Fruit fly (Drosophila melanogaster) whole organism, embryonic: ENCODE measurements around the gene inaE.

Experiments
- Awh ChIP-seq: fragments of 200-800 bp; sonication (Bioruptor generic); IDR thresholded peaks from 2 replicates; pipeline ENCODE4, ENCODE4 v1.3.6; 2022; ENCODE audit warnings: missing biosample characterization, missing genetic modification characterization
- B-H1 ChIP-seq: fragments of 200-800 bp; sonication (Bioruptor generic); IDR thresholded peaks from 3 replicates; pipeline ENCODE4 v1.3.6; 2022; ENCODE audit warnings: missing biosample characterization, missing genetic modification characterization
- CG1024 ChIP-seq: fragments of 200-800 bp; sonication (Bioruptor generic); IDR thresholded peaks from 2 replicates; pipeline ENCODE4 v1.3.6; 2022; ENCODE audit warnings: missing biosample characterization, missing genetic modification characterization
- CG11247 ChIP-seq: fragments of 200-800 bp; sonication (Bioruptor generic); IDR thresholded peaks from 2 replicates; pipeline ENCODE4 v1.3.6; 2022; ENCODE audit warnings: missing biosample characterization, missing genetic modification characterization
- CG11456 ChIP-seq: fragments of 200-800 bp; sonication (Bioruptor generic); IDR thresholded peaks from 3 replicates; pipeline ENCODE4 v1.3.6; 2022; ENCODE audit warnings: missing biosample characterization, missing genetic modification characterization
- CG12219 ChIP-seq: fragments of 200-800 bp; sonication (Bioruptor generic); optimal IDR thresholded peaks from 3 replicates; lab custom pipeline; 2018; ENCODE audit warnings: missing biosample characterization, mild to moderate bottlenecking, missing genetic modification characterization
- CG13624 ChIP-seq: fragments of 200-800 bp; sonication (Bioruptor generic); optimal IDR thresholded peaks from 2 replicates; lab custom pipeline; 2016; ENCODE audit warnings: missing biosample characterization, missing genetic modification characterization
- CG15269 ChIP-seq: fragments of 200-800 bp; sonication (Bioruptor generic); optimal IDR thresholded peaks from 2 replicates; lab custom pipeline; 2018; ENCODE audit warnings: missing biosample characterization, mild to moderate bottlenecking, missing genetic modification characterization, moderate library complexity
- CG15601 ChIP-seq: fragments of 200-800 bp; sonication (Bioruptor generic); optimal IDR thresholded peaks from 3 replicates; lab custom pipeline; 2019; ENCODE audit warnings: missing biosample characterization, mild to moderate bottlenecking, missing genetic modification characterization, moderate library complexity
- CG2120 ChIP-seq: fragments of 200-800 bp; sonication (Bioruptor generic); optimal IDR thresholded peaks from 3 replicates; lab custom pipeline; 2016; ENCODE audit warnings: missing biosample characterization, missing genetic modification characterization
- CG32767 ChIP-seq: fragments of 200-800 bp; sonication (Bioruptor generic); IDR thresholded peaks from 2 replicates; pipeline ENCODE4 v1.3.6; 2022; ENCODE audit warnings: missing biosample characterization, missing genetic modification characterization
- CG4282 ChIP-seq: fragments of 200-800 bp; sonication (Bioruptor generic); optimal IDR thresholded peaks from 2 replicates; lab custom pipeline; 2016; ENCODE audit warnings: missing biosample characterization, missing genetic modification characterization
- CG4617 ChIP-seq: fragments of 200-800 bp; sonication (Bioruptor generic); optimal IDR thresholded peaks from 3 replicates; lab custom pipeline; 2016; ENCODE audit warnings: missing biosample characterization, missing genetic modification characterization, borderline replicate concordance
- CG5953 ChIP-seq: fragments of 200-800 bp; sonication (Bioruptor generic); IDR thresholded peaks from 2 replicates; pipeline ENCODE4 v1.3.6; 2022; ENCODE audit warnings: missing biosample characterization, missing genetic modification characterization
- CG6854 ChIP-seq: fragments of 200-800 bp; sonication (Bioruptor generic); optimal IDR thresholded peaks from 3 replicates; lab custom pipeline; 2017; ENCODE audit warnings: missing biosample characterization, mild to moderate bottlenecking, missing genetic modification characterization
- CG7357 ChIP-seq: fragments of 200-800 bp; sonication (Bioruptor generic); IDR thresholded peaks from 3 replicates; pipeline ENCODE4 v1.3.6; 2022; ENCODE audit warnings: missing biosample characterization, missing genetic modification characterization
- CG7556 ChIP-seq: fragments of 200-800 bp; sonication (Bioruptor generic); optimal IDR thresholded peaks from 2 replicates; lab custom pipeline; 2017; ENCODE audit warnings: missing biosample characterization, mild to moderate bottlenecking, missing genetic modification characterization
- CG9932 ChIP-seq: fragments of 200-800 bp; sonication (Bioruptor generic); IDR thresholded peaks from 2 replicates; pipeline ENCODE4 v1.3.6; 2022; ENCODE audit warnings: missing biosample characterization, missing genetic modification characterization
- CkIIα-i1 ChIP-seq: fragments of 200-800 bp; sonication (Bioruptor generic); IDR thresholded peaks from 2 replicates; pipeline ENCODE4 v1.3.6; 2022; ENCODE audit warnings: missing biosample characterization, missing genetic modification characterization
- CoRest ChIP-seq: fragments of 200-800 bp; sonication (Bioruptor generic); optimal IDR thresholded peaks from 3 replicates; lab custom pipeline; 2018; ENCODE audit warnings: missing biosample characterization, mild to moderate bottlenecking, missing genetic modification characterization, moderate library complexity
- Dref ChIP-seq: fragments of 200-800 bp; sonication (Bioruptor generic); IDR thresholded peaks from 2 replicates; pipeline ENCODE4 v1.3.6; 2022; ENCODE audit warnings: missing biosample characterization, missing genetic modification characterization
- H15 ChIP-seq: fragments of 200-800 bp; sonication (Bioruptor generic); IDR thresholded peaks from 3 replicates; pipeline ENCODE4 v1.3.6; 2022; ENCODE audit warnings: missing biosample characterization, missing genetic modification characterization
- Hr3 ChIP-seq: fragments of 200-800 bp; sonication (Bioruptor generic); optimal IDR thresholded peaks from 3 replicates; lab custom pipeline; 2016; ENCODE audit warnings: missing biosample characterization, missing genetic modification characterization
- Jarid2 ChIP-seq: fragments of 200-800 bp; sonication (Bioruptor generic); optimal IDR thresholded peaks from 3 replicates; lab custom pipeline; 2017; ENCODE audit warnings: mild to moderate bottlenecking, missing biosample characterization, missing genetic modification reagents, missing genetic modification characterization
- Mrtf ChIP-seq: fragments of 200-800 bp; sonication (Bioruptor generic); IDR thresholded peaks from 3 replicates; pipeline ENCODE4 v1.3.6; 2022; ENCODE audit warnings: missing biosample characterization, missing genetic modification characterization
- NFAT ChIP-seq: fragments of 200-800 bp; sonication (Bioruptor generic); IDR thresholded peaks from 2 replicates; pipeline ENCODE4 v1.3.6; 2022; ENCODE audit warnings: missing biosample characterization, missing genetic modification characterization
- Opbp ChIP-seq: fragments of 200-800 bp; sonication (Bioruptor generic); IDR thresholded peaks from 3 replicates; pipeline ENCODE4 v1.3.6; 2022; ENCODE audit warnings: missing biosample characterization, missing genetic modification characterization; ENCODE audit not compliant: partially characterized antibody
- Ravus ChIP-seq: fragments of 200-800 bp; sonication (Bioruptor generic); IDR thresholded peaks from 2 replicates; pipeline ENCODE4 v1.3.6; 2022; ENCODE audit warnings: missing biosample characterization, missing genetic modification characterization
- Scr ChIP-seq: fragments of 200-800 bp; sonication (Bioruptor generic); IDR thresholded peaks from 2 replicates; pipeline ENCODE4 v1.3.6; 2022; ENCODE audit warnings: missing biosample characterization, missing genetic modification characterization; ENCODE audit not compliant: partially characterized antibody
- Six4 ChIP-seq: fragments of 200-800 bp; sonication (Bioruptor generic); optimal IDR thresholded peaks from 2 replicates; lab custom pipeline; 2016; ENCODE audit warnings: missing biosample characterization, missing genetic modification characterization
- Vsx1 ChIP-seq: fragments of 200-800 bp; sonication (Bioruptor generic); optimal IDR thresholded peaks from 2 replicates; lab custom pipeline; 2017; ENCODE audit warnings: missing biosample characterization, mild to moderate bottlenecking, missing genetic modification characterization, missing genetic modification reagents
- amos ChIP-seq: fragments of 200-800 bp; sonication (Bioruptor generic); IDR thresholded peaks from 2 replicates; pipeline ENCODE4 v1.3.6; 2022; ENCODE audit warnings: missing biosample characterization, missing genetic modification characterization; ENCODE audit not compliant: partially characterized antibody
- ato ChIP-seq: fragments of 200-800 bp; sonication (Bioruptor generic); IDR thresholded peaks from 2 replicates; pipeline ENCODE4 v1.3.6; 2022; ENCODE audit warnings: missing biosample characterization, missing genetic modification characterization; ENCODE audit not compliant: partially characterized antibody
- bbx ChIP-seq: fragments of 200-800 bp; sonication (Bioruptor generic); IDR thresholded peaks from 2 replicates; pipeline ENCODE4 v1.3.6; 2022; ENCODE audit warnings: missing biosample characterization, missing genetic modification characterization; ENCODE audit not compliant: partially characterized antibody
- bigmax ChIP-seq: fragments of 200-800 bp; sonication (Bioruptor generic); optimal IDR thresholded peaks from 2 replicates; lab custom pipeline; 2018; ENCODE audit warnings: missing biosample characterization, mild to moderate bottlenecking, missing genetic modification characterization
- br ChIP-seq: fragments of >200 bp; optimal IDR thresholded peaks from 2 replicates; lab custom pipeline; 2017
- chinmo ChIP-seq: fragments of 200-800 bp; sonication (Bioruptor generic); IDR thresholded peaks from 4 replicates; pipeline ENCODE4 v1.3.6; 2022; ENCODE audit warnings: missing biosample characterization, missing genetic modification characterization; ENCODE audit not compliant: partially characterized antibody
- ci ChIP-seq: fragments of 200-800 bp; sonication (Bioruptor generic); IDR thresholded peaks from 3 replicates; pipeline ENCODE4 v1.3.6; 2022; ENCODE audit warnings: missing biosample characterization, missing genetic modification characterization
- dati ChIP-seq: fragments of 200-800 bp; sonication (Bioruptor generic); IDR thresholded peaks from 2 replicates; pipeline ENCODE4 v1.3.6; 2022; ENCODE audit warnings: missing biosample characterization, missing genetic modification characterization
- dmrt99B ChIP-seq: fragments of 200-800 bp; sonication (Bioruptor generic); optimal IDR thresholded peaks from 2 replicates; lab custom pipeline; 2018; ENCODE audit warnings: missing biosample characterization, mild to moderate bottlenecking, missing genetic modification characterization, moderate library complexity
- esg ChIP-seq: fragments of 200-800 bp; sonication (Bioruptor generic); conservative IDR thresholded peaks from 2 replicates; pipeline ENCODE4 v1.3.6; 2022; ENCODE audit warnings: missing biosample characterization, missing genetic modification characterization
- gce ChIP-seq: fragments of 200-800 bp; sonication (Bioruptor generic); IDR thresholded peaks from 3 replicates; pipeline ENCODE4 v1.3.6; 2022; ENCODE audit warnings: missing biosample characterization, missing genetic modification characterization
- mirr ChIP-seq: fragments of 200-800 bp; sonication (Bioruptor generic); optimal IDR thresholded peaks from 3 replicates; lab custom pipeline; 2018; ENCODE audit warnings: missing biosample characterization, mild to moderate bottlenecking, missing genetic modification characterization
- pb ChIP-seq: fragments of 200-800 bp; sonication (Bioruptor generic); optimal IDR thresholded peaks from 3 replicates; lab custom pipeline; 2016; ENCODE audit warnings: missing biosample characterization, missing genetic modification characterization
- schlank ChIP-seq: fragments of 200-800 bp; sonication (Bioruptor generic); optimal IDR thresholded peaks from 2 replicates; lab custom pipeline; 2018; ENCODE audit warnings: missing biosample characterization, mild to moderate bottlenecking, missing genetic modification characterization
- scrt ChIP-seq: fragments of 200-800 bp; sonication (Bioruptor generic); optimal IDR thresholded peaks from 2 replicates; lab custom pipeline; 2018; ENCODE audit warnings: missing biosample characterization, mild to moderate bottlenecking, missing genetic modification characterization, moderate library complexity
- slou ChIP-seq: fragments of 200-800 bp; sonication (Bioruptor generic); optimal IDR thresholded peaks from 3 replicates; lab custom pipeline; 2016; ENCODE audit warnings: missing biosample characterization, missing genetic modification characterization
- sqz ChIP-seq: fragments of 200-800 bp; sonication (Bioruptor generic); optimal IDR thresholded peaks from 3 replicates; lab custom pipeline; 2018; ENCODE audit warnings: missing biosample characterization, mild to moderate bottlenecking, missing genetic modification characterization
- stwl ChIP-seq: fragments of 200-800 bp; sonication (Bioruptor generic); optimal IDR thresholded peaks from 3 replicates; lab custom pipeline; 2018; ENCODE audit warnings: missing biosample characterization, mild to moderate bottlenecking, missing genetic modification characterization, moderate library complexity
- twi ChIP-seq: fragments of 200-800 bp; optimal IDR thresholded peaks from 2 replicates; lab custom pipeline; 2019; ENCODE audit warnings: missing biosample characterization, mild to moderate bottlenecking, missing genetic modification characterization, moderate library complexity
- wdn ChIP-seq: fragments of 200-800 bp; sonication (Bioruptor generic); IDR thresholded peaks from 2 replicates; pipeline ENCODE4 v1.3.6; 2022; ENCODE audit warnings: missing biosample characterization, missing genetic modification characterization
- zfh1 ChIP-seq: fragments of 200-800 bp; sonication (Bioruptor generic); IDR thresholded peaks from 3 replicates; pipeline ENCODE4 v1.3.6; 2022; ENCODE audit warnings: missing biosample characterization, missing genetic modification characterization

inaE gene

dm6 chrX:13752543-13753046 lies 30.9 kb upstream of the inaE start (continued):
- TF ChIP-seq Mrtf (GFP tag; lab: Robert Waterston, UW) (no peak), Six4 (GFP tag; lab: Kevin White, UChicago) (no peak), CG15601 (tag; lab: Kevin White, UChicago) (no peak), esg (GFP tag; lab: Robert Waterston, UW) (no peak), CG2120 (peak; percentile 47), chinmo (GFP tag; lab: Robert Waterston, UW) (no peak), ato (GFP tag; lab: Robert Waterston, UW) (no peak), ci (GFP tag; lab: Robert Waterston, UW) (no peak), br (lab: Kevin White, UChicago) (no peak), twi (tag; lab: Kevin White, UChicago) (no peak), dmrt99B (tag; lab: Kevin White, UChicago) (no peak), wdn (GFP tag; lab: Robert Waterston, UW) (no peak), sqz (GFP tag; lab: Kevin White, UChicago) (no peak), CG11247 (GFP tag; lab: Robert Waterston, UW) (no peak), CG4282 (GFP tag; lab: Kevin White, UChicago) (no peak), slou (GFP tag; lab: Kevin White, UChicago) (no peak), bbx (GFP tag; lab: Robert Waterston, UW) (no peak), CG6854 (no peak), B-H1 (no peak), pb (no peak), bigmax (no peak), Awh (GFP tag; lab: Robert Waterston, UW) (no peak), CoRest (no peak), Vsx1 (GFP tag; lab: Kevin White, UChicago) (no peak), mirr (GFP tag; lab: Kevin White, UChicago) (no peak), dati (GFP tag; lab: Robert Waterston, UW) (no peak), CG32767 (GFP tag; lab: Robert Waterston, UW) (no peak), NFAT (GFP tag; lab: Robert Waterston, UW) (no peak), schlank (no peak), zfh1 (GFP tag; lab: Robert Waterston, UW) (0 out of 3 replicates have a peak, but pooled peaks have one; percentile 9), Scr (GFP tag; lab: Robert Waterston, UW) (no peak), CG9932 (GFP tag; lab: Robert Waterston, UW) (no peak), CkIIα-i1 (GFP tag; lab: Robert Waterston, UW) (no peak), CG7357 (GFP tag; lab: Robert Waterston, UW) (no peak), CG4617 (no peak), H15 (no peak), CG11456 (no peak), CG1024 (no peak), gce (no peak), CG13624 (GFP tag; lab: Kevin White, UChicago) (peak; percentile 82), scrt (GFP tag; lab: Kevin White, UChicago) (peak; percentile 4), CG7556 (GFP tag; lab: Kevin White, UChicago) (no peak), CG15269 (tag; lab: Kevin White, UChicago) (no peak), CG12219 (GFP tag; lab: Kevin White, UChicago) (no peak), Jarid2 (no peak), amos (no peak), Hr3 (GFP tag; lab: Kevin White, UChicago) (no peak), CG5953 (GFP tag; lab: Robert Waterston, UW) (no peak), stwl (tag; lab: Kevin White, UChicago) (no peak), Ravus (GFP tag; lab: Robert Waterston, UW) (no peak), Opbp (GFP tag; lab: Robert Waterston, UW) (no peak), Dref (GFP tag; lab: Robert Waterston, UW) (no peak)
